Fruit fly (Drosophila melanogaster) whole organism, prepupa: Measurements from ENCODE around the gene Thor.
A peak's percentile ranks its signal among the peaks of the same experiment; 100 is the strongest.

Source experiments
- CG11294 ChIP-seq: fragments of 200-800 bp; sonication (Bioruptor generic); IDR thresholded peaks from 2 replicates; pipeline ENCODE4 v1.3.6; 2022; ENCODE audit warnings: missing biosample characterization, missing genetic modification characterization
- CG3919 ChIP-seq: fragments of 200-800 bp; sonication (Bioruptor generic); optimal IDR thresholded peaks from 3 replicates; lab custom pipeline; 2016; ENCODE audit warnings: missing biosample characterization, missing genetic modification characterization
- Eip75B ChIP-seq: fragments of 200-800 bp; sonication (Bioruptor generic); optimal IDR thresholded peaks from 3 replicates; lab custom pipeline; 2016; ENCODE audit warnings: missing biosample characterization, missing genetic modification characterization
- Ets21C ChIP-seq: fragments of 200-800 bp; sonication (Bioruptor generic); optimal IDR thresholded peaks from 3 replicates; lab custom pipeline; 2016; ENCODE audit warnings: missing biosample characterization, missing genetic modification characterization
- Met ChIP-seq: fragments of 200-800 bp; sonication (Bioruptor generic); optimal IDR thresholded peaks from 3 replicates; lab custom pipeline; 2016; ENCODE audit warnings: missing biosample characterization, missing genetic modification characterization
- acj6 ChIP-seq: fragments of 200-800 bp; sonication (Bioruptor generic); optimal IDR thresholded peaks from 3 replicates; lab custom pipeline; 2016; ENCODE audit warnings: missing biosample characterization, missing genetic modification characterization
- cyc ChIP-seq: fragments of 200-800 bp; sonication (Bioruptor generic); optimal IDR thresholded peaks from 3 replicates; lab custom pipeline; 2016; ENCODE audit warnings: missing biosample characterization, missing genetic modification characterization
- fd59A ChIP-seq: fragments of 200-800 bp; sonication (Bioruptor generic); optimal IDR thresholded peaks from 2 replicates; lab custom pipeline; 2017; ENCODE audit warnings: missing biosample characterization, mild to moderate bottlenecking, missing genetic modification characterization, missing genetic modification reagents
- fd85E ChIP-seq: fragments of 200-800 bp; sonication (Bioruptor generic); optimal IDR thresholded peaks from 3 replicates; lab custom pipeline; 2016; ENCODE audit warnings: missing biosample characterization, missing genetic modification characterization
- ss ChIP-seq, 2 experiments: fragments of 200-800 bp; sonication (Bioruptor generic); optimal IDR thresholded peaks; 2 replicates in 1 of 2; 3 replicates in 1 of 2; lab custom pipeline; 2017 to 2018; ENCODE audit warnings: mild to moderate bottlenecking in 2 of 2, missing biosample characterization in 2 of 2, missing genetic modification characterization in 2 of 2, moderate library complexity in 1 of 2
- topi ChIP-seq: fragments of 200-800 bp; sonication (Bioruptor generic); optimal IDR thresholded peaks from 3 replicates; lab custom pipeline; 2016; ENCODE audit warnings: missing biosample characterization, missing genetic modification characterization
- vri ChIP-seq: fragments of 200-800 bp; sonication (Bioruptor generic); optimal IDR thresholded peaks from 3 replicates; lab custom pipeline; 2016; ENCODE audit warnings: missing biosample characterization, mild to moderate bottlenecking, missing genetic modification characterization

- no peak for TF ChIP-seq CG11294 (GFP tag; lab: Robert Waterston, UW)
- peak; percentile 2 for TF ChIP-seq acj6 (GFP tag; lab: Kevin White, UChicago)
- TF ChIP-seq vri (GFP tag; lab: Kevin White, UChicago) = no peak
- no peak for TF ChIP-seq Met (GFP tag; lab: Kevin White, UChicago)
- peak; percentile 15 for TF ChIP-seq cyc (GFP tag; lab: Kevin White, UChicago)
- TF ChIP-seq Ets21C (GFP tag; lab: Kevin White, UChicago) = no peak
- no peak for TF ChIP-seq CG3919 (GFP tag; lab: Kevin White, UChicago)
- peak; percentile 27 for TF ChIP-seq topi (GFP tag; lab: Kevin White, UChicago)
- TF ChIP-seq fd85E (GFP tag; lab: Kevin White, UChicago) = no peak
- no peak for TF ChIP-seq fd59A
- TF ChIP-seq Eip75B (GFP tag; lab: Kevin White, UChicago) = no peak
- no peak for TF ChIP-seq ss (GFP tag; optimal IDR thresholded peaks at IDR 0.05; lab: Kevin White, UChicago)
These were observed 3.1 kb upstream of the Thor start for dm6 chr2L:3475168-3475567.
